Fruit fly (Drosophila melanogaster) whole organism, embryonic: ENCODE results near the gene CG10254.
A peak's percentile ranks its signal among the peaks of the same experiment; 100 is the strongest.

Experiments
- Abd-B ChIP-seq: fragments of 200-800 bp; sonication (Bioruptor generic); optimal IDR thresholded peaks from 2 replicates; lab custom pipeline; 2018; ENCODE audit warnings: missing biosample characterization, mild to moderate bottlenecking, missing genetic modification characterization, moderate library complexity
- Asciz ChIP-seq: fragments of 200-800 bp; sonication (Bioruptor generic); optimal IDR thresholded peaks from 2 replicates; lab custom pipeline; 2017; ENCODE audit warnings: missing biosample characterization, mild to moderate bottlenecking, missing genetic modification characterization, missing genetic modification reagents
- B-H1 ChIP-seq: fragments of 200-800 bp; sonication (Bioruptor generic); IDR thresholded peaks from 3 replicates; pipeline ENCODE4 v1.3.6; 2022; ENCODE audit warnings: missing biosample characterization, missing genetic modification characterization
- CG10147 ChIP-seq: fragments of 200-800 bp; sonication (Bioruptor generic); optimal IDR thresholded peaks from 2 replicates; lab custom pipeline; 2019; ENCODE audit warnings: missing biosample characterization, mild to moderate bottlenecking, missing genetic modification characterization, moderate library complexity
- CG10274 ChIP-seq: fragments of 200-800 bp; sonication (Bioruptor generic); optimal IDR thresholded peaks from 3 replicates; lab custom pipeline; 2017; ENCODE audit warnings: missing biosample characterization, mild to moderate bottlenecking, missing genetic modification characterization
- CG12104 ChIP-seq: fragments of 200-800 bp; sonication (Bioruptor generic); optimal IDR thresholded peaks from 3 replicates; lab custom pipeline; 2016; ENCODE audit warnings: missing biosample characterization, missing genetic modification characterization
- CG1233 ChIP-seq: fragments of 200-800 bp; sonication (Bioruptor generic); optimal IDR thresholded peaks from 4 replicates; lab custom pipeline; 2018; ENCODE audit warnings: missing biosample characterization, mild to moderate bottlenecking, missing genetic modification characterization
- CG12744 ChIP-seq: fragments of 200-800 bp; sonication (Bioruptor generic); optimal IDR thresholded peaks from 2 replicates; lab custom pipeline; 2016; ENCODE audit warnings: missing biosample characterization, missing genetic modification characterization
- CG12942 ChIP-seq: fragments of 200-800 bp; sonication (Bioruptor generic); optimal IDR thresholded peaks from 3 replicates; lab custom pipeline; 2016; ENCODE audit warnings: missing biosample characterization, missing genetic modification characterization
- CG13424 ChIP-seq: fragments of 200-800 bp; sonication (Bioruptor generic); optimal IDR thresholded peaks from 2 replicates; lab custom pipeline; 2019; ENCODE audit warnings: missing biosample characterization, mild to moderate bottlenecking, missing genetic modification characterization, moderate library complexity
- CG14965 ChIP-seq: fragments of 200-800 bp; sonication (Bioruptor generic); optimal IDR thresholded peaks from 2 replicates; lab custom pipeline; 2016; ENCODE audit warnings: missing biosample characterization, missing genetic modification characterization, borderline replicate concordance
- CG15011 ChIP-seq: fragments of 200-800 bp; sonication (Bioruptor generic); optimal IDR thresholded peaks from 3 replicates; lab custom pipeline; 2018; ENCODE audit warnings: missing biosample characterization, mild to moderate bottlenecking, missing genetic modification characterization
- CG15514 ChIP-seq: fragments of 200-800 bp; sonication (Bioruptor generic); optimal IDR thresholded peaks from 3 replicates; lab custom pipeline; 2017; ENCODE audit warnings: missing biosample characterization, missing genetic modification characterization, mild to moderate bottlenecking, moderate library complexity, missing genetic modification reagents
- CG1647 ChIP-seq: fragments of 200-800 bp; sonication (Bioruptor generic); optimal IDR thresholded peaks from 3 replicates; lab custom pipeline; 2016; ENCODE audit warnings: missing biosample characterization, missing genetic modification characterization
- CG1832 ChIP-seq: fragments of 200-800 bp; sonication (Bioruptor generic); optimal IDR thresholded peaks from 2 replicates; lab custom pipeline; 2017; ENCODE audit warnings: missing biosample characterization, mild to moderate bottlenecking, missing genetic modification characterization, inconsistent platforms
- CG2199 ChIP-seq: fragments of 200-800 bp; sonication (Bioruptor generic); IDR thresholded peaks from 3 replicates; pipeline ENCODE4 v1.3.6; 2022; ENCODE audit warnings: missing biosample characterization, missing genetic modification characterization
- CG30403 ChIP-seq: fragments of 200-800 bp; sonication (Bioruptor generic); optimal IDR thresholded peaks from 3 replicates; lab custom pipeline; 2016; ENCODE audit warnings: missing biosample characterization, missing genetic modification characterization
- CG30431 ChIP-seq: fragments of 200-800 bp; sonication (Bioruptor generic); optimal IDR thresholded peaks from 2 replicates; lab custom pipeline; 2017; ENCODE audit warnings: missing biosample characterization, missing genetic modification characterization
- CG32532 ChIP-seq: fragments of 200-800 bp; sonication (Bioruptor generic); IDR thresholded peaks from 2 replicates; pipeline ENCODE4 v1.3.6; 2022; ENCODE audit warnings: missing biosample characterization, missing genetic modification characterization
- CG3995 ChIP-seq: fragments of 200-800 bp; sonication (Bioruptor generic); optimal IDR thresholded peaks from 3 replicates; lab custom pipeline; 2016; ENCODE audit warnings: missing biosample characterization, missing genetic modification characterization
- CG6765 ChIP-seq: fragments of 200-800 bp; sonication (Bioruptor generic); optimal IDR thresholded peaks from 3 replicates; lab custom pipeline; 2017; ENCODE audit warnings: missing biosample characterization, mild to moderate bottlenecking, missing genetic modification characterization
- CG6813 ChIP-seq: fragments of 200-800 bp; sonication (Bioruptor generic); optimal IDR thresholded peaks from 2 replicates; lab custom pipeline; 2017; ENCODE audit warnings: missing biosample characterization, missing genetic modification characterization, mild to moderate bottlenecking, moderate library complexity, missing genetic modification reagents
- CG7372 ChIP-seq: fragments of 200-800 bp; sonication (Bioruptor generic); IDR thresholded peaks from 2 replicates; pipeline ENCODE4 v1.3.6; 2022; ENCODE audit warnings: missing biosample characterization, missing genetic modification characterization
- CkIIα-i1 ChIP-seq: fragments of 200-800 bp; sonication (Bioruptor generic); IDR thresholded peaks from 2 replicates; pipeline ENCODE4 v1.3.6; 2022; ENCODE audit warnings: missing biosample characterization, missing genetic modification characterization
- Dip2 ChIP-seq: fragments of 200-800 bp; sonication (Bioruptor generic); IDR thresholded peaks from 2 replicates; pipeline ENCODE4 v1.3.6; 2022; ENCODE audit warnings: missing biosample characterization, missing genetic modification characterization
- Dip3 ChIP-seq: fragments of 200-800 bp; sonication (Bioruptor generic); optimal IDR thresholded peaks from 3 replicates; lab custom pipeline; 2016; ENCODE audit warnings: missing biosample characterization, missing genetic modification characterization
- Doc3 ChIP-seq: fragments of 200-800 bp; sonication (Bioruptor generic); IDR thresholded peaks from 3 replicates; pipeline ENCODE4 v1.3.6; 2022; ENCODE audit warnings: missing biosample characterization, missing genetic modification characterization; ENCODE audit not compliant: partially characterized antibody
- Dp ChIP-seq: fragments of 200-800 bp; sonication (Bioruptor generic); optimal IDR thresholded peaks from 2 replicates; lab custom pipeline; 2018; ENCODE audit warnings: missing biosample characterization, mild to moderate bottlenecking, missing genetic modification characterization, moderate library complexity
- Drgx ChIP-seq: fragments of 200-800 bp; sonication (Bioruptor generic); IDR thresholded peaks from 2 replicates; pipeline ENCODE4 v1.3.6; 2022; ENCODE audit warnings: missing biosample characterization, missing genetic modification characterization
- E2f2 ChIP-seq: fragments of 200-800 bp; sonication (Bioruptor generic); IDR thresholded peaks from 2 replicates; pipeline ENCODE4 v1.3.6; 2022; ENCODE audit warnings: missing biosample characterization, missing genetic modification characterization
- Fer2 ChIP-seq: fragments of 200-800 bp; sonication (Bioruptor generic); optimal IDR thresholded peaks from 2 replicates; lab custom pipeline; 2018; ENCODE audit warnings: missing biosample characterization, mild to moderate bottlenecking, missing genetic modification characterization, moderate library complexity
- Hr39 ChIP-seq: fragments of >200 bp; optimal IDR thresholded peaks from 2 replicates; lab custom pipeline; 2017
- Jarid2 ChIP-seq: fragments of 200-800 bp; sonication (Bioruptor generic); optimal IDR thresholded peaks from 3 replicates; lab custom pipeline; 2017; ENCODE audit warnings: mild to moderate bottlenecking, missing biosample characterization, missing genetic modification reagents, missing genetic modification characterization
- Meics ChIP-seq: fragments of 200-800 bp; sonication (Bioruptor generic); optimal IDR thresholded peaks from 2 replicates; lab custom pipeline; 2017; ENCODE audit warnings: missing biosample characterization, mild to moderate bottlenecking, missing genetic modification characterization
- Oli ChIP-seq: fragments of 200-800 bp; sonication (Bioruptor generic); optimal IDR thresholded peaks from 2 replicates; lab custom pipeline; 2018; ENCODE audit warnings: missing biosample characterization, mild to moderate bottlenecking, missing genetic modification characterization, moderate library complexity
- Rfx ChIP-seq: fragments of 200-800 bp; sonication (Bioruptor generic); IDR thresholded peaks from 2 replicates; pipeline ENCODE4 v1.3.6; 2022; ENCODE audit warnings: missing biosample characterization, missing genetic modification characterization
- ewg ChIP-seq: fragments of 200-800 bp; sonication (Bioruptor generic); optimal IDR thresholded peaks from 3 replicates; lab custom pipeline; 2017; ENCODE audit warnings: mild to moderate bottlenecking, missing biosample characterization, missing genetic modification reagents, missing genetic modification characterization
- fd102C ChIP-seq: fragments of 200-800 bp; sonication (Bioruptor generic); optimal IDR thresholded peaks from 2 replicates; lab custom pipeline; 2018; ENCODE audit warnings: missing biosample characterization, mild to moderate bottlenecking, missing genetic modification characterization, moderate library complexity
- gcm ChIP-seq: fragments of 200-800 bp; sonication (Bioruptor generic); optimal IDR thresholded peaks from 2 replicates; lab custom pipeline; 2019; ENCODE audit warnings: missing biosample characterization, mild to moderate bottlenecking, missing genetic modification characterization, moderate library complexity
- grau ChIP-seq: fragments of 200-800 bp; optimal IDR thresholded peaks from 3 replicates; lab custom pipeline; 2019; ENCODE audit warnings: missing biosample characterization, mild to moderate bottlenecking, missing genetic modification characterization, moderate library complexity
- inv ChIP-seq: fragments of 200-800 bp; sonication (Bioruptor generic); IDR thresholded peaks from 2 replicates; pipeline ENCODE4 v1.3.6; 2022; ENCODE audit warnings: missing biosample characterization, missing genetic modification characterization; ENCODE audit not compliant: partially characterized antibody
- ken ChIP-seq: fragments of 200-800 bp; sonication (Bioruptor generic); IDR thresholded peaks from 3 replicates; pipeline ENCODE4 v1.3.6; 2022; ENCODE audit warnings: missing biosample characterization, missing genetic modification characterization
- org-1 ChIP-seq: fragments of 200-800 bp; sonication (Bioruptor generic); optimal IDR thresholded peaks from 2 replicates; lab custom pipeline; 2017; ENCODE audit warnings: missing biosample characterization, missing genetic modification characterization
- pnt ChIP-seq: fragments of 200-800 bp; sonication (Bioruptor generic); optimal IDR thresholded peaks from 3 replicates; lab custom pipeline; 2016; ENCODE audit warnings: missing biosample characterization, missing genetic modification characterization
- ro ChIP-seq: fragments of 200-800 bp; sonication (Bioruptor generic); IDR thresholded peaks from 2 replicates; pipeline ENCODE4 v1.3.6; 2022; ENCODE audit warnings: missing biosample characterization, missing genetic modification characterization
- shn ChIP-seq: fragments of 200-800 bp; sonication (Bioruptor generic); optimal IDR thresholded peaks from 3 replicates; lab custom pipeline; 2016; ENCODE audit warnings: missing biosample characterization, missing genetic modification characterization
- sug ChIP-seq: fragments of 200-800 bp; optimal IDR thresholded peaks from 2 replicates; lab custom pipeline; 2019; ENCODE audit warnings: missing biosample characterization, mild to moderate bottlenecking, missing genetic modification characterization, moderate library complexity
- tna ChIP-seq: fragments of 200-800 bp; sonication (Bioruptor generic); IDR thresholded peaks from 2 replicates; pipeline ENCODE4 v1.3.6; 2022; ENCODE audit warnings: missing biosample characterization, missing genetic modification characterization; ENCODE audit not compliant: partially characterized antibody
- twi ChIP-seq: fragments of 200-800 bp; optimal IDR thresholded peaks from 2 replicates; lab custom pipeline; 2019; ENCODE audit warnings: missing biosample characterization, mild to moderate bottlenecking, missing genetic modification characterization, moderate library complexity
- usp ChIP-seq: fragments of >200 bp; optimal IDR thresholded peaks from 2 replicates; lab custom pipeline; 2017; ENCODE audit warnings: missing biosample characterization, missing genetic modification characterization

CG10254 gene

DNA sequence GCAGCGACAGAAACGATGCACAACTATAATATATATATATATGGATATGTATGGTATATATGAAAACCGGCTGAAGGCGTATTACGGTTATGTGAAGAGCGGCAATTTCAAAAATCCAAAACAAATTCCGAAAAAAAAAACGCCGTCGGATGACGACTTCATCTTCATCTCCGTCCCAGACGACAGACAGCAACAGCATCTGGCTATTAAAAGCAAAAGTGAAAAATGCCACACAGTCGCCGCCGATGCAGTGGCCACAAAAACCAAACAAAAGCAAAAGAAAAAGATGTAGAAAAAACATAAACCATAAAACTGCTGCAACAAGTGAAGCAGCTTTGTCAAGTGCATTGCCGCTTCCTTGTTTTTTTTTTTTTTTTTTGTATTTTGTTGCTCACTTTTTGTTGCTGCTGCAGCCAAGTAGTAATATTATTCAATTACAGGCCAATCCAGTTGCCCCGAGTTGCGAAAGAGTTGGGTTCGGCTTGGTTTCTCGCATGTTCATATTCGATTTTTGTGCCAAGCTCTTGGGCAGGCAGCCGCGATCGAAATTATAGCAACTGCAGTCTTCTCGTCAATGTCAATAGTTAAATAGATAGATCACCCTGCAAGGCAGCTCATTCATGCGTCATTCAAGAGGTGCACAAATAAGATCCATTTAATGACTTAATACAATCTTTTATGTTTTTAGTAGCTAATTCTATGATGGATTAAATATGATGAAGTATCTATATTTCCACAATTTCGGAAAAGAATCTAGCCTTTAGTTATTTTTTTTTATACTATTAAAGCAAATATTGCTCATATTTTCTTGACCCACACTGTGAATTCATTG, 40.0 kb upstream of the CG10254 start (continued):
- TF ChIP-seq B-H1 (GFP tag; lab: Robert Waterston, UW) (no peak; the same call in 2 of the 3 replicates), E2f2 (GFP tag; lab: Robert Waterston, UW) (no peak), CG1233 (GFP tag; lab: Kevin White, UChicago) (no peak), CG15011 (GFP tag; lab: Kevin White, UChicago) (no peak), pnt (no peak), CG12104 (no peak), CG3995 (GFP tag; lab: Kevin White, UChicago) (no peak), Oli (tag; lab: Kevin White, UChicago) (peak; percentile 27), CG13424 (no peak), CG1832 (GFP tag; lab: Kevin White, UChicago) (no peak), grau (no peak), Dip3 (no peak), Fer2 (tag; lab: Kevin White, UChicago) (no peak), Meics (GFP tag; lab: Kevin White, UChicago) (no peak), CG15514 (GFP tag; lab: Kevin White, UChicago) (no peak), CG7372 (no peak), fd102C (GFP tag; lab: Kevin White, UChicago) (no peak), tna (GFP tag; lab: Robert Waterston, UW) (no peak), Asciz (GFP tag; lab: Kevin White, UChicago) (no peak), CG30403 (GFP tag; lab: Kevin White, UChicago) (peak; percentile 15), ken (GFP tag; lab: Robert Waterston, UW) (no peak), Jarid2 (no peak), org-1 (GFP tag; lab: Kevin White, UChicago) (no peak), CG30431 (GFP tag; lab: Kevin White, UChicago) (no peak), CG6765 (GFP tag; lab: Kevin White, UChicago) (no peak), CG12744 (GFP tag; lab: Kevin White, UChicago) (no peak), CG10274 (no peak), CG12942 (no peak), CG6813 (GFP tag; lab: Kevin White, UChicago) (no peak), Hr39 (no peak), inv (GFP tag; lab: Robert Waterston, UW) (no peak), CG1647 (GFP tag; lab: Kevin White, UChicago) (no peak), shn (no peak), Dp (GFP tag; lab: Kevin White, UChicago) (no peak), Dip2 (GFP tag; lab: Robert Waterston, UW) (no peak), Drgx (peak; percentile 67), CG10147 (GFP tag; lab: Kevin White, UChicago) (no peak), ro (no peak), sug (tag; lab: Kevin White, UChicago) (no peak), Rfx (GFP tag; lab: Robert Waterston, UW) (no peak), twi (no peak), usp (GFP tag; lab: Kevin White, UChicago) (no peak), CkIIα-i1 (GFP tag; lab: Robert Waterston, UW) (no peak), gcm (GFP tag; lab: Kevin White, UChicago) (no peak), Doc3 (GFP tag; lab: Robert Waterston, UW) (no peak), ewg (GFP tag; lab: Kevin White, UChicago) (no peak), CG2199 (GFP tag; lab: Robert Waterston, UW) (0 out of 3 replicates have a peak, but pooled peaks have one; percentile 63), Abd-B (GFP tag; lab: Kevin White, UChicago) (no peak), CG14965 (GFP tag; lab: Kevin White, UChicago) (no peak), CG32532 (GFP tag; lab: Robert Waterston, UW) (no peak)
